Fruit fly (Drosophila melanogaster): ENCODE results near the gene cm.

The cm gene

DNA sequence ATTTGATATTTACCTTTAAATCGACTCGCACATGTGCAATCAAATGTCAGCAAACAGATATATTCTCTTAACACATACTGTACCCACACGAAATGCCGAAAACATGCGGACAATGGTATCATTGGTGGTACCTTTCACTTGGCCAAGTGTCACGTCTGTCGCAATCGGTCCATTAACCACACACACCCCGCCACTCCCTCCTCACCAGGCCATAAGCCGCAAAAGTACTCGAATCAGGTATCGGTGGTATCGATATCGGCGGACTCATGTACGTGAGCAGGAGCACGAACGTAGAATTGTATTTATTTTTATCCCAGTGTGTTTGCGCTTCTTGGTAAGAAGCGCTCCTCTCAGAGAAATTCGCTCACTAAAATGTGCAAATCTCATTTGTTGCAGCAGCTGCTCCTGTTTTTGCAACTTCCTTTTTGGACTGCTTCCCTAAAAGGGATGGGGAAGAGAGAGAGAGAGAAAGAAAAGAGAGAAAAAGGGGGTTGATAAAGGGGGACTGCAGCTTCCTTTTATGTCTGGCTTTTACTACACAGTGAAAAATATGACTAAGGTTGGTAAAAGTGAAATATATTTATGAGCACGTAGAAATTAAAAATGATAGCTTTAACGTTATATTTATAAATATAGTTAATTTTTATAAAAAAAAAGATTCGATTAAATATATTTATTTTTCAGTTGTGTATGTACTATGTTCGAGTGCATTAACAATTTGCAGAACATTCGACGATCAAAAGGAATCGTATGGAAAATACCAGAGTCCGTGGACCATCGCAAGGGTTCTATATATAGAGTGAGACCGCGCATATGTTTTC, 27.2 kb downstream of the cm start:
- no peak for TF ChIP-seq tio (GFP tag; optimal IDR thresholded peaks at IDR 0.05)
- TF ChIP-seq slou (GFP tag; optimal IDR thresholded peaks at IDR 0.05): no peak
- no peak for TF ChIP-seq CG7987 (GFP tag; optimal IDR thresholded peaks at IDR 0.05)
- TF ChIP-seq dati (GFP tag; IDR thresholded peaks at IDR 0.05): no peak
- no peak for TF ChIP-seq NC2α (GFP tag; optimal IDR thresholded peaks at IDR 0.05)
- no peak for TF ChIP-seq hth (optimal IDR thresholded peaks at IDR 0.05)
- TF ChIP-seq CG10565 (GFP tag; optimal IDR thresholded peaks at IDR 0.05): no peak
- TF ChIP-seq ap (GFP tag; IDR thresholded peaks at IDR 0.05): no peak
- TF ChIP-seq CG13894 (tag; optimal IDR thresholded peaks at IDR 0.05): no peak
- peak; percentile 13 for TF ChIP-seq twi (tag; optimal IDR thresholded peaks at IDR 0.05)
- TF ChIP-seq pros (GFP tag; optimal IDR thresholded peaks at IDR 0.05): peak; percentile 79
- TF ChIP-seq CG2678 (tag; optimal IDR thresholded peaks at IDR 0.05): peak; percentile 36
- no peak for TF ChIP-seq Myb (GFP tag; optimal IDR thresholded peaks at IDR 0.05)
- TF ChIP-seq MBD-R2 (GFP tag; IDR thresholded peaks at IDR 0.05): no peak
- no peak for TF ChIP-seq CG11398 (GFP tag; optimal IDR thresholded peaks at IDR 0.05)
- TF ChIP-seq CG3847 (GFP tag; IDR thresholded peaks at IDR 0.05): no peak
- TF ChIP-seq wdn (GFP tag; IDR thresholded peaks at IDR 0.05): no peak
- no peak for TF ChIP-seq Neu2 (GFP tag; optimal IDR thresholded peaks at IDR 0.05; ENCODE audit: borderline replicate concordance)
- TF ChIP-seq pita (GFP tag; optimal IDR thresholded peaks at IDR 0.05): no peak
- TF ChIP-seq CG13775 (GFP tag; optimal IDR thresholded peaks at IDR 0.05): no peak
- no peak for TF ChIP-seq oc (tag; optimal IDR thresholded peaks at IDR 0.05)
- TF ChIP-seq Dek (tag; optimal IDR thresholded peaks at IDR 0.05): no peak
- no peak for TF ChIP-seq chm (GFP tag; IDR thresholded peaks at IDR 0.05)
- no peak for TF ChIP-seq fru (optimal IDR thresholded peaks at IDR 0.05)
- TF ChIP-seq CG16779 (GFP tag; IDR thresholded peaks at IDR 0.05): no peak
- TF ChIP-seq CG30431 (GFP tag; optimal IDR thresholded peaks at IDR 0.05): no peak
- no peak for TF ChIP-seq CG4282 (GFP tag; optimal IDR thresholded peaks at IDR 0.05)
- TF ChIP-seq tll (GFP tag; optimal IDR thresholded peaks at IDR 0.05): no peak
- TF ChIP-seq Sry-β (GFP tag; optimal IDR thresholded peaks at IDR 0.05): no peak
- no peak for TF ChIP-seq CG3281 (GFP tag; optimal IDR thresholded peaks at IDR 0.05)
- no peak for TF ChIP-seq Mad (GFP tag; optimal IDR thresholded peaks at IDR 0.05)
- TF ChIP-seq sc (optimal IDR thresholded peaks at IDR 0.05): no peak
- TF ChIP-seq sc (GFP tag; optimal IDR thresholded peaks at IDR 0.05): no peak
- TF ChIP-seq Ptx1 (GFP tag; IDR thresholded peaks at IDR 0.05): 0 out of 2 replicates have a peak, but pooled peaks have one; percentile 10
- no peak for TF ChIP-seq sr (GFP tag; IDR thresholded peaks at IDR 0.05)
- TF ChIP-seq CG10543 (GFP tag; optimal IDR thresholded peaks at IDR 0.05): no peak
- no peak for TF ChIP-seq peb (GFP tag; IDR thresholded peaks at IDR 0.05)
- TF ChIP-seq CG6813 (GFP tag; optimal IDR thresholded peaks at IDR 0.05): no peak
- TF ChIP-seq CG16863 (GFP tag; optimal IDR thresholded peaks at IDR 0.05): no peak
- TF ChIP-seq gt (GFP tag; IDR thresholded peaks at IDR 0.05): no peak
- no peak; the same call in 2 of the 3 replicates for TF ChIP-seq zfh1 (GFP tag; IDR thresholded peaks at IDR 0.05)
- TF ChIP-seq CG10147 (GFP tag; optimal IDR thresholded peaks at IDR 0.05): no peak
- no peak for TF ChIP-seq vfl (GFP tag; optimal IDR thresholded peaks at IDR 0.05)
- TF ChIP-seq gro (GFP tag; optimal IDR thresholded peaks at IDR 0.05): no peak
- no peak for TF ChIP-seq CG6254 (GFP tag; optimal IDR thresholded peaks at IDR 0.05)
- TF ChIP-seq ewg (GFP tag; optimal IDR thresholded peaks at IDR 0.05): no peak
- TF ChIP-seq CG12659 (GFP tag; optimal IDR thresholded peaks at IDR 0.05): no peak
- no peak for TF ChIP-seq HmgD (GFP tag; optimal IDR thresholded peaks at IDR 0.05)
- TF ChIP-seq eve (GFP tag; optimal IDR thresholded peaks at IDR 0.05): no peak
- no peak for TF ChIP-seq disco-r (GFP tag; optimal IDR thresholded peaks at IDR 0.05)
- no peak for TF ChIP-seq CG11456 (GFP tag; IDR thresholded peaks at IDR 0.05)
- TF ChIP-seq h (optimal IDR thresholded peaks at IDR 0.05): no peak
